Fruit fly (Drosophila melanogaster) whole organism, embryonic: ENCODE measurements around the gene Glyat.

ENCODE experiments used
- Bdp1 ChIP-seq: fragments of 200-800 bp; sonication (Bioruptor generic); optimal IDR thresholded peaks from 3 replicates; lab custom pipeline; 2016; ENCODE audit warnings: missing biosample characterization, missing genetic modification characterization
- CG10147 ChIP-seq: fragments of 200-800 bp; sonication (Bioruptor generic); optimal IDR thresholded peaks from 2 replicates; lab custom pipeline; 2019; ENCODE audit warnings: missing biosample characterization, mild to moderate bottlenecking, missing genetic modification characterization, moderate library complexity
- CG10462 ChIP-seq: fragments of 200-800 bp; sonication (Bioruptor generic); optimal IDR thresholded peaks from 2 replicates; lab custom pipeline; 2016; ENCODE audit warnings: missing biosample characterization, missing genetic modification characterization
- CG11456 ChIP-seq: fragments of 200-800 bp; sonication (Bioruptor generic); IDR thresholded peaks from 3 replicates; pipeline ENCODE4 v1.3.6; 2022; ENCODE audit warnings: missing biosample characterization, missing genetic modification characterization
- CG12236 ChIP-seq: fragments of 200-800 bp; sonication (Bioruptor generic); optimal IDR thresholded peaks from 2 replicates; lab custom pipeline; 2016; ENCODE audit warnings: missing biosample characterization, missing genetic modification characterization
- CG12299 ChIP-seq: fragments of 200-800 bp; sonication (Bioruptor generic); optimal IDR thresholded peaks from 2 replicates; lab custom pipeline; 2018; ENCODE audit warnings: missing biosample characterization, mild to moderate bottlenecking, missing genetic modification characterization
- CG15696 ChIP-seq: fragments of 200-800 bp; sonication (Bioruptor generic); optimal IDR thresholded peaks from 2 replicates; lab custom pipeline; 2019; ENCODE audit warnings: missing biosample characterization, mild to moderate bottlenecking, missing genetic modification characterization, moderate library complexity
- CG16863 ChIP-seq: fragments of 200-800 bp; sonication (Bioruptor generic); optimal IDR thresholded peaks from 3 replicates; lab custom pipeline; 2016; ENCODE audit warnings: missing biosample characterization, missing genetic modification characterization
- CG17361 ChIP-seq: fragments of 200-800 bp; sonication (Bioruptor generic); IDR thresholded peaks from 3 replicates; pipeline ENCODE4 v1.3.6; 2022; ENCODE audit warnings: missing biosample characterization, missing genetic modification characterization
- CG30020 ChIP-seq: fragments of 200-800 bp; optimal IDR thresholded peaks from 2 replicates; lab custom pipeline; 2019; ENCODE audit warnings: missing biosample characterization, mild to moderate bottlenecking, missing genetic modification characterization, moderate library complexity
- CG30431 ChIP-seq: fragments of 200-800 bp; sonication (Bioruptor generic); optimal IDR thresholded peaks from 2 replicates; lab custom pipeline; 2017; ENCODE audit warnings: missing biosample characterization, missing genetic modification characterization
- CG3847 ChIP-seq: fragments of 200-800 bp; sonication (Bioruptor generic); IDR thresholded peaks from 2 replicates; pipeline ENCODE4 v1.3.6; 2022; ENCODE audit warnings: missing biosample characterization, missing genetic modification characterization
- CG4360 ChIP-seq: fragments of 200-800 bp; sonication (Bioruptor generic); IDR thresholded peaks from 2 replicates; pipeline ENCODE4 v1.3.6; 2022; ENCODE audit warnings: missing biosample characterization, missing genetic modification characterization
- CG7372 ChIP-seq: fragments of 200-800 bp; sonication (Bioruptor generic); IDR thresholded peaks from 2 replicates; pipeline ENCODE4 v1.3.6; 2022; ENCODE audit warnings: missing biosample characterization, missing genetic modification characterization
- CG7928 ChIP-seq: fragments of 200-800 bp; sonication (Bioruptor generic); optimal IDR thresholded peaks from 2 replicates; lab custom pipeline; 2017; ENCODE audit warnings: missing biosample characterization, mild to moderate bottlenecking, missing genetic modification characterization
- CG9797 ChIP-seq: fragments of 200-800 bp; sonication (Bioruptor generic); optimal IDR thresholded peaks from 3 replicates; lab custom pipeline; 2018; ENCODE audit warnings: missing biosample characterization, mild to moderate bottlenecking, missing genetic modification characterization
- CTCF ChIP-seq: fragments of 200-800 bp; sonication (Bioruptor generic); optimal IDR thresholded peaks from 2 replicates; lab custom pipeline; 2017; ENCODE audit warnings: missing biosample characterization, mild to moderate bottlenecking, missing genetic modification characterization, moderate library complexity
- Camta ChIP-seq: fragments of 200-800 bp; sonication (Bioruptor generic); optimal IDR thresholded peaks from 2 replicates; lab custom pipeline; 2016; ENCODE audit warnings: missing biosample characterization, missing genetic modification characterization
- CkIIα-i1 ChIP-seq: fragments of 200-800 bp; sonication (Bioruptor generic); IDR thresholded peaks from 2 replicates; pipeline ENCODE4 v1.3.6; 2022; ENCODE audit warnings: missing biosample characterization, missing genetic modification characterization
- Dref ChIP-seq: fragments of 200-800 bp; sonication (Bioruptor generic); IDR thresholded peaks from 2 replicates; pipeline ENCODE4 v1.3.6; 2022; ENCODE audit warnings: missing biosample characterization, missing genetic modification characterization
- ERR ChIP-seq: fragments of 200-800 bp; sonication (Bioruptor generic); optimal IDR thresholded peaks from 2 replicates; lab custom pipeline; 2016; ENCODE audit warnings: missing biosample characterization, missing genetic modification characterization
- Gsc ChIP-seq: fragments of 200-800 bp; sonication (Bioruptor generic); IDR thresholded peaks from 2 replicates; pipeline ENCODE4 v1.3.6; 2022; ENCODE audit warnings: missing biosample characterization, missing genetic modification characterization
- Gug ChIP-seq: fragments of 200-800 bp; sonication (Bioruptor generic); IDR thresholded peaks from 4 replicates; pipeline ENCODE4 v1.3.6; 2022; ENCODE audit warnings: missing biosample characterization, missing genetic modification characterization
- Hey ChIP-seq: fragments of 200-800 bp; sonication (Bioruptor generic); optimal IDR thresholded peaks from 3 replicates; lab custom pipeline; 2018; ENCODE audit warnings: missing biosample characterization, mild to moderate bottlenecking, missing genetic modification characterization
- Jarid2 ChIP-seq: fragments of 200-800 bp; sonication (Bioruptor generic); optimal IDR thresholded peaks from 3 replicates; lab custom pipeline; 2017; ENCODE audit warnings: mild to moderate bottlenecking, missing biosample characterization, missing genetic modification reagents, missing genetic modification characterization
- Lim3 ChIP-seq: fragments of 200-800 bp; sonication (Bioruptor generic); IDR thresholded peaks from 2 replicates; pipeline ENCODE4 v1.3.6; 2022; ENCODE audit warnings: missing biosample characterization, missing genetic modification characterization
- Max ChIP-seq: fragments of 200-800 bp; sonication (Bioruptor generic); optimal IDR thresholded peaks from 2 replicates; lab custom pipeline; 2016; ENCODE audit warnings: missing biosample characterization, mild to moderate bottlenecking, missing genetic modification characterization
- Nf-YA ChIP-seq: fragments of 200-800 bp; sonication (Bioruptor generic); IDR thresholded peaks from 2 replicates; pipeline ENCODE4 v1.3.6; 2022; ENCODE audit warnings: missing biosample characterization, missing genetic modification characterization
- Nf-YC ChIP-seq: fragments of 200-800 bp; optimal IDR thresholded peaks from 3 replicates; lab custom pipeline; 2019; ENCODE audit warnings: missing biosample characterization, mild to moderate bottlenecking, missing genetic modification characterization, moderate library complexity
- PHDP ChIP-seq: fragments of 200-800 bp; sonication (Bioruptor generic); optimal IDR thresholded peaks from 3 replicates; lab custom pipeline; 2018; ENCODE audit warnings: missing biosample characterization, mild to moderate bottlenecking, missing genetic modification characterization, moderate library complexity
- Pdp1 ChIP-seq, 2 experiments: fragments of 200-800 bp; sonication (Bioruptor generic); optimal IDR thresholded peaks; 3 replicates each; lab custom pipeline; 2016; ENCODE audit warnings: missing biosample characterization in 2 of 2, missing genetic modification characterization in 2 of 2, mild to moderate bottlenecking in 1 of 2, moderate library complexity in 1 of 2
- Ptx1 ChIP-seq: fragments of 200-800 bp; sonication (Bioruptor generic); IDR thresholded peaks from 2 replicates; pipeline ENCODE4 v1.3.6; 2022; ENCODE audit warnings: missing biosample characterization, missing genetic modification characterization
- Ravus ChIP-seq: fragments of 200-800 bp; sonication (Bioruptor generic); IDR thresholded peaks from 2 replicates; pipeline ENCODE4 v1.3.6; 2022; ENCODE audit warnings: missing biosample characterization, missing genetic modification characterization
- Rfx ChIP-seq: fragments of 200-800 bp; sonication (Bioruptor generic); IDR thresholded peaks from 2 replicates; pipeline ENCODE4 v1.3.6; 2022; ENCODE audit warnings: missing biosample characterization, missing genetic modification characterization
- Sin3A ChIP-seq: fragments of >200 bp; optimal IDR thresholded peaks from 2 replicates; lab custom pipeline; 2018
- Sox102F ChIP-seq: fragments of 200-800 bp; sonication (Bioruptor generic); optimal IDR thresholded peaks from 2 replicates; lab custom pipeline; 2018; ENCODE audit warnings: missing biosample characterization, mild to moderate bottlenecking, missing genetic modification characterization, moderate library complexity
- Sry-β ChIP-seq: fragments of 200-800 bp; sonication (Bioruptor generic); optimal IDR thresholded peaks from 2 replicates; lab custom pipeline; 2018; ENCODE audit warnings: missing biosample characterization, mild to moderate bottlenecking, missing genetic modification characterization, moderate library complexity
- TFAM ChIP-seq: fragments of 200-800 bp; sonication (Bioruptor generic); optimal IDR thresholded peaks from 2 replicates; lab custom pipeline; 2017; ENCODE audit warnings: missing biosample characterization, missing genetic modification characterization, inconsistent platforms
- Xbp1 ChIP-seq: fragments of 200-800 bp; sonication (Bioruptor generic); optimal IDR thresholded peaks from 3 replicates; lab custom pipeline; 2016; ENCODE audit warnings: missing biosample characterization, mild to moderate bottlenecking, missing genetic modification characterization
- ab ChIP-seq: fragments of 200-800 bp; sonication (Bioruptor generic); optimal IDR thresholded peaks from 2 replicates; lab custom pipeline; 2016; ENCODE audit warnings: missing biosample characterization, missing genetic modification characterization
- ash1 ChIP-seq: fragments of 200-800 bp; sonication (Bioruptor generic); optimal IDR thresholded peaks from 2 replicates; lab custom pipeline; 2018; ENCODE audit warnings: missing biosample characterization, mild to moderate bottlenecking, missing genetic modification characterization
- bab2 ChIP-seq: fragments of 200-800 bp; sonication (Bioruptor generic); optimal IDR thresholded peaks from 2 replicates; lab custom pipeline; 2016; ENCODE audit warnings: missing biosample characterization, missing genetic modification characterization
- cato ChIP-seq: fragments of 200-800 bp; sonication (Bioruptor generic); optimal IDR thresholded peaks from 2 replicates; lab custom pipeline; 2016; ENCODE audit warnings: missing biosample characterization, missing genetic modification characterization, borderline replicate concordance
- dpn ChIP-seq, 2 experiments: fragments of 200-800 bp; sonication (Bioruptor generic); optimal IDR thresholded peaks; 3 replicates each; lab custom pipeline; 2016; ENCODE audit warnings: missing biosample characterization in 2 of 2, missing genetic modification characterization in 2 of 2
- eve ChIP-seq, 2 experiments: fragments of >200 bp; optimal IDR thresholded peaks; 2 replicates each; lab custom pipeline; 2017; ENCODE audit warnings: missing biosample characterization in 2 of 2, missing genetic modification characterization in 2 of 2
- fd3F ChIP-seq: fragments of 200-800 bp; sonication (Bioruptor generic); optimal IDR thresholded peaks from 2 replicates; lab custom pipeline; 2018; ENCODE audit warnings: missing biosample characterization, mild to moderate bottlenecking, missing genetic modification characterization, moderate library complexity
- gsb ChIP-seq: fragments of 200-800 bp; sonication (Bioruptor generic); IDR thresholded peaks from 2 replicates; pipeline ENCODE4 v1.3.6; 2022; ENCODE audit warnings: missing biosample characterization, missing genetic modification characterization
- h ChIP-seq: fragments of >200 bp; optimal IDR thresholded peaks from 2 replicates; lab custom pipeline; 2017
- her ChIP-seq: fragments of 200-800 bp; sonication (Bioruptor generic); optimal IDR thresholded peaks from 2 replicates; lab custom pipeline; 2016; ENCODE audit warnings: missing biosample characterization, missing genetic modification characterization
- insv ChIP-seq, 2 experiments: fragments of 200-800 bp; sonication (Bioruptor generic); optimal IDR thresholded peaks; 3 replicates each; lab custom pipeline; 2016 to 2018; ENCODE audit warnings: missing biosample characterization in 2 of 2, missing genetic modification characterization in 2 of 2
- knrl ChIP-seq: fragments of 200-800 bp; sonication (Bioruptor generic); IDR thresholded peaks from 3 replicates; pipeline ENCODE4 v1.3.6; 2022; ENCODE audit warnings: missing biosample characterization, missing genetic modification characterization; ENCODE audit not compliant: partially characterized antibody
- ranshi ChIP-seq: fragments of 200-800 bp; sonication (Bioruptor generic); IDR thresholded peaks from 2 replicates; pipeline ENCODE4 v1.3.6; 2022; ENCODE audit warnings: missing biosample characterization, missing genetic modification characterization
- repo ChIP-seq: fragments of 200-800 bp; sonication (Bioruptor generic); optimal IDR thresholded peaks from 2 replicates; lab custom pipeline; 2016; ENCODE audit warnings: missing biosample characterization, missing genetic modification characterization
- sens-2 ChIP-seq: fragments of 200-800 bp; sonication (Bioruptor generic); IDR thresholded peaks from 2 replicates; pipeline ENCODE4 v1.3.6; 2022; ENCODE audit warnings: missing biosample characterization, missing genetic modification characterization
- vfl ChIP-seq: fragments of 200-800 bp; sonication (Bioruptor generic); optimal IDR thresholded peaks from 2 replicates; lab custom pipeline; 2016; ENCODE audit warnings: missing biosample characterization, missing genetic modification characterization

Glyat gene

dm6 chr2L:7976738-7977137 lies 33.7 kb downstream of the Glyat start (continued):
- no peak for TF ChIP-seq CG7928 (GFP tag; lab: Kevin White, UChicago)
- no peak for TF ChIP-seq TFAM
- TF ChIP-seq CkIIα-i1 (GFP tag; lab: Robert Waterston, UW) = no peak
- no peak for TF ChIP-seq Sin3A (lab: Kevin White, UChicago)
- no peak for TF ChIP-seq Hey (tag; lab: Kevin White, UChicago)
- no peak for TF ChIP-seq Ravus
- no peak for TF ChIP-seq bab2
- TF ChIP-seq ash1 (GFP tag; lab: Kevin White, UChicago) = peak; percentile 5
- no peak for TF ChIP-seq CG15696 (tag; lab: Kevin White, UChicago)
- no peak for TF ChIP-seq ranshi (GFP tag; lab: Robert Waterston, UW)
- no peak for TF ChIP-seq Pdp1 (GFP tag; optimal IDR thresholded peaks at IDR 0.05; lab: Kevin White, UChicago)
- no peak for TF ChIP-seq Max (GFP tag; lab: Kevin White, UChicago)
- no peak for TF ChIP-seq CG30431 (GFP tag; lab: Kevin White, UChicago)
- no peak for TF ChIP-seq ERR (GFP tag; lab: Kevin White, UChicago)
- TF ChIP-seq eve (GFP tag; optimal IDR thresholded peaks at IDR 0.05; lab: Kevin White, UChicago) = no peak
- no peak for TF ChIP-seq CG10462 (GFP tag; lab: Kevin White, UChicago)
- no peak for TF ChIP-seq CG11456 (GFP tag; lab: Robert Waterston, UW)
- TF ChIP-seq sens-2 (GFP tag; lab: Robert Waterston, UW) = no peak
- no peak for TF ChIP-seq Ptx1
- no peak for TF ChIP-seq Lim3 (GFP tag; lab: Robert Waterston, UW)
- TF ChIP-seq Bdp1 (GFP tag; lab: Kevin White, UChicago) = no peak
- no peak for TF ChIP-seq CG3847 (GFP tag; lab: Robert Waterston, UW)
- TF ChIP-seq vfl = no peak
- TF ChIP-seq PHDP (tag; lab: Kevin White, UChicago) = no peak
- no peak for TF ChIP-seq dpn (GFP tag; optimal IDR thresholded peaks at IDR 0.05; lab: Kevin White, UChicago)
- TF ChIP-seq Sox102F (GFP tag; lab: Kevin White, UChicago) = no peak
- TF ChIP-seq Camta (GFP tag; lab: Kevin White, UChicago) = no peak
- no peak for TF ChIP-seq Nf-YC (tag; lab: Kevin White, UChicago)
- peak; percentile 30; the same call in 1 of the 2 replicates for TF ChIP-seq Rfx (GFP tag; lab: Robert Waterston, UW)
- peak; percentile 91 for TF ChIP-seq CG4360 (GFP tag; lab: Robert Waterston, UW)
- no peak for TF ChIP-seq CTCF
- TF ChIP-seq gsb (GFP tag; lab: Robert Waterston, UW) = no peak
- TF ChIP-seq her = peak; percentile 5
- TF ChIP-seq fd3F (GFP tag; lab: Kevin White, UChicago) = no peak
- no peak for TF ChIP-seq h (lab: Kevin White, UChicago)
- TF ChIP-seq knrl (GFP tag; lab: Robert Waterston, UW) = no peak
- no peak for TF ChIP-seq CG30020
- TF ChIP-seq Gsc (GFP tag; lab: Robert Waterston, UW) = no peak
- no peak for TF ChIP-seq CG12299 (tag; lab: Kevin White, UChicago)
- no peak for TF ChIP-seq CG9797
- TF ChIP-seq cato (GFP tag; lab: Kevin White, UChicago) = no peak
- no peak for TF ChIP-seq Xbp1 (GFP tag; lab: Kevin White, UChicago)
- TF ChIP-seq insv (GFP tag; optimal IDR thresholded peaks at IDR 0.05; lab: Kevin White, UChicago) = no peak
- TF ChIP-seq CG10147 (GFP tag; lab: Kevin White, UChicago) = no peak
- TF ChIP-seq Jarid2 (GFP tag; lab: Kevin White, UChicago) = peak; percentile 2
- no peak for TF ChIP-seq CG7372
- no peak for TF ChIP-seq repo (GFP tag; lab: Kevin White, UChicago)
- no peak for TF ChIP-seq CG16863 (GFP tag; lab: Kevin White, UChicago)
- TF ChIP-seq Dref (GFP tag; lab: Robert Waterston, UW) = no peak
- no peak for TF ChIP-seq ab
- no peak for TF ChIP-seq Sry-β (GFP tag; lab: Kevin White, UChicago)
- TF ChIP-seq Nf-YA (GFP tag; lab: Robert Waterston, UW) = no peak
- TF ChIP-seq CG12236 = no peak
- no peak for TF ChIP-seq Gug (GFP tag; lab: Robert Waterston, UW)
- TF ChIP-seq CG17361 = no peak
